Fruit fly (Drosophila melanogaster): ENCODE data around the gene CG32112.

CG32112 gene

dm6 chr3L:12696503-12696902, 45.0 kb upstream of the CG32112 start:
- TF ChIP-seq CG6791 (GFP tag; IDR thresholded peaks at IDR 0.05; ENCODE audit: partially characterized antibody) (0 out of 3 replicates have a peak, but pooled peaks have one; percentile 29), CG9215 (GFP tag; IDR thresholded peaks at IDR 0.05) (0 out of 2 replicates have a peak, but pooled peaks have one; percentile 29), crol (GFP tag; IDR thresholded peaks at IDR 0.05) (0 out of 2 replicates have a peak, but pooled peaks have one; percentile 9), H15 (GFP tag; IDR thresholded peaks at IDR 0.05) (0 out of 3 replicates have a peak, but pooled peaks have one; percentile 14), ci (GFP tag; IDR thresholded peaks at IDR 0.05) (no peak), prd (optimal IDR thresholded peaks at IDR 0.05) (no peak), prd (GFP tag; IDR thresholded peaks at IDR 0.05) (peak; percentile 8; the same call in 1 of the 3 replicates), eve (GFP tag; optimal IDR thresholded peaks at IDR 0.05) (peak in 1 of 2 experiments; percentile 44), Med (GFP tag) (peak; percentile 62), hth (optimal IDR thresholded peaks at IDR 0.05) (no peak), Antp (GFP tag; optimal IDR thresholded peaks at IDR 0.05) (peak; percentile 3), CG32772 (GFP tag; IDR thresholded peaks at IDR 0.05) (peak; percentile 6; the same call in 1 of the 2 replicates), Hr39 (optimal IDR thresholded peaks at IDR 0.05) (peak; percentile 73), Ets65A (GFP tag) (peak; percentile 74), CG10321 (GFP tag; IDR thresholded peaks at IDR 0.05) (0 out of 2 replicates have a peak, but pooled peaks have one; percentile 43), grn (GFP tag; optimal IDR thresholded peaks at IDR 0.05) (no peak), Atf6 (GFP tag; IDR thresholded peaks at IDR 0.05) (no peak), rib (GFP tag; IDR thresholded peaks at IDR 0.05) (0 out of 2 replicates have a peak, but pooled peaks have one; percentile 21), z (GFP tag; IDR thresholded peaks at IDR 0.05) (no peak)

dm6 chr3L:12697531-12697930, 44.0 kb upstream of the CG32112 start:
- TF ChIP-seq Gsc (GFP tag; IDR thresholded peaks at IDR 0.05) (no peak), Kr (GFP tag; optimal IDR thresholded peaks at IDR 0.05) (peak; percentile 38), D (optimal IDR thresholded peaks at IDR 0.05) (peak; percentile 95), D (GFP tag; optimal IDR thresholded peaks at IDR 0.05) (no peak), CG7928 (GFP tag; optimal IDR thresholded peaks at IDR 0.05) (no peak), zen (tag; optimal IDR thresholded peaks at IDR 0.05) (peak; percentile 31), twi (tag; optimal IDR thresholded peaks at IDR 0.05) (peak; percentile 91), insv (GFP tag; optimal IDR thresholded peaks at IDR 0.05) (peak in 1 of 2 experiments; percentile 73), Med (GFP tag) (peak; percentile 30)

dm6 chr3L:12698236-12698635, 43.3 kb upstream of the CG32112 start:
- TF ChIP-seq CG13123 (GFP tag; optimal IDR thresholded peaks at IDR 0.05) (no peak), CG17359 (tag; optimal IDR thresholded peaks at IDR 0.05) (no peak), Fer1 (GFP tag; optimal IDR thresholded peaks at IDR 0.05) (no peak), CG4854 (GFP tag; optimal IDR thresholded peaks at IDR 0.05) (no peak)

dm6 chr3L:12700509-12700995, 41.0 kb upstream of the CG32112 start:
- TF ChIP-seq CG5180 (GFP tag; optimal IDR thresholded peaks at IDR 0.05) (no peak), fd102C (GFP tag; optimal IDR thresholded peaks at IDR 0.05) (no peak), CG3847 (GFP tag; IDR thresholded peaks at IDR 0.05) (no peak), Deaf1 (tag; optimal IDR thresholded peaks at IDR 0.05) (peak; percentile 80), hbn (GFP tag; IDR thresholded peaks at IDR 0.05; ENCODE audit: partially characterized antibody) (no peak), sc (optimal IDR thresholded peaks at IDR 0.05) (no peak), sc (GFP tag; optimal IDR thresholded peaks at IDR 0.05) (no peak), CG13894 (tag; optimal IDR thresholded peaks at IDR 0.05) (peak; percentile 83), pho (GFP tag; optimal IDR thresholded peaks at IDR 0.05) (no peak), kni (GFP tag; optimal IDR thresholded peaks at IDR 0.05) (no peak), bab2 (GFP tag; optimal IDR thresholded peaks at IDR 0.05) (no peak), fd96Cb (tag; optimal IDR thresholded peaks at IDR 0.05) (no peak), Nf-YB (GFP tag; optimal IDR thresholded peaks at IDR 0.05) (peak; percentile 58), D (optimal IDR thresholded peaks at IDR 0.05) (peak; percentile 15), D (GFP tag; optimal IDR thresholded peaks at IDR 0.05) (no peak), mirr (GFP tag; optimal IDR thresholded peaks at IDR 0.05) (peak; percentile 76), Ets97D (GFP tag; optimal IDR thresholded peaks at IDR 0.05) (no peak), Meics (GFP tag; optimal IDR thresholded peaks at IDR 0.05) (no peak), Nf-YC (tag; optimal IDR thresholded peaks at IDR 0.05) (peak; percentile 75), D19B (GFP tag; optimal IDR thresholded peaks at IDR 0.05) (no peak)
